Fruit fly (Drosophila melanogaster): Measurements from ENCODE around the gene Reph.
A peak's percentile ranks its signal among the peaks of the same experiment; 100 is the strongest.

Reph gene

dm6 chr2L:3776614-3777196, 26.6 kb upstream of the Reph start (continued):
- TF ChIP-seq gcm (GFP tag; optimal IDR thresholded peaks at IDR 0.05) = peak; percentile 95
- no peak for TF ChIP-seq Hr39 (optimal IDR thresholded peaks at IDR 0.05)
- peak; percentile 77 for TF ChIP-seq CG5180 (GFP tag; optimal IDR thresholded peaks at IDR 0.05)
- peak; percentile 65 for TF ChIP-seq CG9215 (GFP tag; IDR thresholded peaks at IDR 0.05)
- TF ChIP-seq seq (GFP tag; IDR thresholded peaks at IDR 0.05) = peak; percentile 72; the same call in 1 of the 2 replicates
- TF ChIP-seq CG13894 (tag; optimal IDR thresholded peaks at IDR 0.05) = peak; percentile 50
- TF ChIP-seq tin (GFP tag; optimal IDR thresholded peaks at IDR 0.05) = peak; percentile 72
- TF ChIP-seq CG4820 (GFP tag; optimal IDR thresholded peaks at IDR 0.05) = peak; percentile 75
- peak; percentile 84 for TF ChIP-seq CG4424 (GFP tag; optimal IDR thresholded peaks at IDR 0.05)
- peak; percentile 75 for TF ChIP-seq bowl (GFP tag; IDR thresholded peaks at IDR 0.05)
- TF ChIP-seq jing (GFP tag; optimal IDR thresholded peaks at IDR 0.05) = no peak
- peak; percentile 34; the same call in 1 of the 2 replicates for TF ChIP-seq al (GFP tag; IDR thresholded peaks at IDR 0.05)
- TF ChIP-seq Opbp (GFP tag; IDR thresholded peaks at IDR 0.05; ENCODE audit: partially characterized antibody) = no peak
- TF ChIP-seq NfI (GFP tag; optimal IDR thresholded peaks at IDR 0.05) = peak; percentile 66
- peak; percentile 82 for TF ChIP-seq Asciz (GFP tag; optimal IDR thresholded peaks at IDR 0.05)
- TF ChIP-seq exex (tag; optimal IDR thresholded peaks at IDR 0.05) = peak; percentile 27
- TF ChIP-seq eve (GFP tag; optimal IDR thresholded peaks at IDR 0.05) = peak in 1 of 2 experiments; percentile 78
- TF ChIP-seq p53 (GFP tag; optimal IDR thresholded peaks at IDR 0.05) = no peak
- no peak for TF ChIP-seq D (optimal IDR thresholded peaks at IDR 0.05)
- TF ChIP-seq D (GFP tag; optimal IDR thresholded peaks at IDR 0.05) = peak; percentile 74
- peak; percentile 92 for TF ChIP-seq gsb-n (tag; optimal IDR thresholded peaks at IDR 0.05)
- peak; percentile 96 for TF ChIP-seq dmrt11E (tag; optimal IDR thresholded peaks at IDR 0.05)
- peak; percentile 58; the same call in 1 of the 2 replicates for TF ChIP-seq CG8765 (GFP tag; IDR thresholded peaks at IDR 0.05)
- TF ChIP-seq CG7357 (GFP tag; IDR thresholded peaks at IDR 0.05) = peak; percentile 82
- peak; percentile 80 for TF ChIP-seq kni (GFP tag; optimal IDR thresholded peaks at IDR 0.05)
- TF ChIP-seq cato (GFP tag; optimal IDR thresholded peaks at IDR 0.05; ENCODE audit: borderline replicate concordance) = peak; percentile 57
- peak; percentile 80 for TF ChIP-seq zfh1 (GFP tag; IDR thresholded peaks at IDR 0.05)
- peak; percentile 86 for TF ChIP-seq CG34422 (GFP tag; IDR thresholded peaks at IDR 0.05)
- peak; percentile 80 for TF ChIP-seq BtbVII (GFP tag; optimal IDR thresholded peaks at IDR 0.05)
- TF ChIP-seq CG10565 (GFP tag; optimal IDR thresholded peaks at IDR 0.05) = no peak
- peak; percentile 53 for TF ChIP-seq stwl (tag; optimal IDR thresholded peaks at IDR 0.05)
- peak; percentile 56 for TF ChIP-seq CG6272 (GFP tag; IDR thresholded peaks at IDR 0.05)
- TF ChIP-seq CG33557 (GFP tag; optimal IDR thresholded peaks at IDR 0.05) = peak; percentile 96
- TF ChIP-seq HmgD (GFP tag; optimal IDR thresholded peaks at IDR 0.05) = no peak
- TF ChIP-seq NC2β (GFP tag; optimal IDR thresholded peaks at IDR 0.05) = peak; percentile 10
- TF ChIP-seq CG31441 (GFP tag; IDR thresholded peaks at IDR 0.05) = peak; percentile 91
- TF ChIP-seq gfzf (GFP tag; optimal IDR thresholded peaks at IDR 0.05) = no peak
- peak; percentile 59 for TF ChIP-seq Sox100B (GFP tag; optimal IDR thresholded peaks at IDR 0.05)
- peak; percentile 84 for TF ChIP-seq tio (GFP tag; optimal IDR thresholded peaks at IDR 0.05)
- TF ChIP-seq CG17829 (tag; optimal IDR thresholded peaks at IDR 0.05) = peak; percentile 97
- TF ChIP-seq stc (GFP tag; IDR thresholded peaks at IDR 0.05) = peak; percentile 90
- TF ChIP-seq grn (GFP tag; optimal IDR thresholded peaks at IDR 0.05) = peak; percentile 84
- TF ChIP-seq dati (GFP tag; IDR thresholded peaks at IDR 0.05) = no peak
- TF ChIP-seq CG6813 (GFP tag; optimal IDR thresholded peaks at IDR 0.05) = peak; percentile 84
- TF ChIP-seq tx (GFP tag; optimal IDR thresholded peaks at IDR 0.05) = no peak
- peak; percentile 84 for TF ChIP-seq az2 (GFP tag; optimal IDR thresholded peaks at IDR 0.05)
- TF ChIP-seq Stat92E (GFP tag; optimal IDR thresholded peaks at IDR 0.05) = peak in 1 of 3 experiments; percentile 87
- no peak for TF ChIP-seq luna (GFP tag; optimal IDR thresholded peaks at IDR 0.05)
- TF ChIP-seq salm (tag; optimal IDR thresholded peaks at IDR 0.05) = peak; percentile 83
- no peak for TF ChIP-seq CHES-1-like (GFP tag; optimal IDR thresholded peaks at IDR 0.05)
